Fruit fly (Drosophila melanogaster) S2 (cell line): Measurements from ENCODE around the gene Cp7Fc.

Experiments
- CG8478 ChIP-seq: fragments of >200 bp; optimal IDR thresholded peaks from 2 replicates; lab custom pipeline; 2018
- CTCF ChIP-seq, 2 experiments: fragments of >200 bp; optimal IDR thresholded peaks; 2 replicates each; lab custom pipeline; 2018

dm6 chrX:8502053-8502452 lies 25.1 kb downstream of the Cp7Fc start:
- TF ChIP-seq CTCF (optimal IDR thresholded peaks at IDR 0.05; lab: Kevin White, UChicago), result no peak
- TF ChIP-seq CG8478 (lab: Kevin White, UChicago), result no peak
